Worm (Caenorhabditis elegans) whole organism, L4/young adult: ENCODE results near the gene srj-13.

Experiments used
- W03F9.2 ChIP-seq: fragments of 150-350 bp; optimal IDR thresholded peaks from 2 replicates; lab custom pipeline; 2014; ENCODE audit warnings: missing biosample characterization, missing genetic modification characterization
- dao-5 ChIP-seq: sonication (generic microtip); optimal IDR thresholded peaks from 2 replicates; lab custom pipeline; 2016; ENCODE audit warnings: missing genotype, missing genetic modification characterization, moderate library complexity, missing compliant biosample characterization
- him-1 ChIP-seq: sonication (generic microtip); optimal IDR thresholded peaks from 2 replicates; lab custom pipeline; 2016; ENCODE audit warnings: missing genotype, missing genetic modification reagents, missing genetic modification characterization, missing compliant biosample characterization

ce11 chrV:7439807-7440206 is 37.4 kb downstream of the srj-13 start, which contains the start of gene try-13:
- TF ChIP-seq dao-5 (no peak), him-1 (tag; lab: Kevin White, UChicago) (no peak), W03F9.2 (tag; lab: Kevin White, UChicago) (no peak)
